Fruit fly (Drosophila melanogaster): ENCODE measurements around the gene CG13285.

Gene CG13285

DNA sequence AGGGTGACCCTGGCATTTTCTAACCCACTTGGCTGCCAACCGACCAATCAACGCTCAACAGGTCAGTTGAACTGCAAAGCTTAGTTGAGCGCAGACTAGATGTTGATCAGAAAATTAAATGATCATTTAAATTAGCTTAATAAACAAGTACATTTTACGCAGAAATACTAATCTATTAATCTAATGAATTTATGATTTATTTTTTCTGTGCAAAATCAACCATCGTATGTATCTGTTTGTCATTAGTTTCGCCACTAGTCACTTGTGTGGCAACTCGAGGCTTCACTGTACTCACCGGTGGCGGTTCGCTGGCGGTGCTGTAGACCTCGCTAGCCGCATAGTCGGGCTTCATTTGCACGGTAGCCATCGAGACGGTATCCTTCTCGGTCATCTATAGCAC, 41.0 kb upstream of the CG13285 start:
- no peak for TF ChIP-seq Sp1 (GFP tag; optimal IDR thresholded peaks at IDR 0.05)
- no peak for TF ChIP-seq usp (GFP tag; optimal IDR thresholded peaks at IDR 0.05)
- no peak for TF ChIP-seq dl (GFP tag; optimal IDR thresholded peaks at IDR 0.05; ENCODE audit: insufficient read depth in 1 of 2, partially characterized antibody in 2 of 2)
- no peak for TF ChIP-seq dsf (GFP tag; optimal IDR thresholded peaks at IDR 0.05; ENCODE audit: borderline replicate concordance)
- no peak for TF ChIP-seq Rel (GFP tag; optimal IDR thresholded peaks at IDR 0.05)
- TF ChIP-seq Rel (tag; optimal IDR thresholded peaks at IDR 0.05), result no peak
- no peak for TF ChIP-seq Jra (GFP tag; optimal IDR thresholded peaks at IDR 0.05)

DNA sequence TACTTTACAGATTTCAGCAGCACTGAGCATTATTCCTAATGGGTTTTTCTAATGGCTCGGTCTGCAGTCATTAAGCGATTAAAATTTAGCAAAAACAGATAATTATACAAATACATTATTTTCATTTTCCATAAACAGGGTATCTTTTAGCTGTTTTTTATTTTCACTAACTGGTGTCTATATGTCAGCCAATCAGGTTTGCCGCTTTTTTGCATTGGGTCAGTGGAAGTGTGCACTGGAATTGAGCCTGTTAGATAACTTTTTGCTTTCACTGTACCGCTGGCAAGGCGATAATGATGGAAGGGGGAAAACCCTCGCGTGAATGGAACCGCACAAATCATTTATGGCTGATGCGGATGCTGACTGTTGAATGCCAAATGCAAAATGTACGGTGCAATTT, 40.0 kb upstream of the CG13285 start:
- TF ChIP-seq Dif (GFP tag; optimal IDR thresholded peaks at IDR 0.05; ENCODE audit: partially characterized antibody) (no peak), Rel (GFP tag; optimal IDR thresholded peaks at IDR 0.05) (no peak), Rel (tag; optimal IDR thresholded peaks at IDR 0.05) (peak; percentile 82)

DNA sequence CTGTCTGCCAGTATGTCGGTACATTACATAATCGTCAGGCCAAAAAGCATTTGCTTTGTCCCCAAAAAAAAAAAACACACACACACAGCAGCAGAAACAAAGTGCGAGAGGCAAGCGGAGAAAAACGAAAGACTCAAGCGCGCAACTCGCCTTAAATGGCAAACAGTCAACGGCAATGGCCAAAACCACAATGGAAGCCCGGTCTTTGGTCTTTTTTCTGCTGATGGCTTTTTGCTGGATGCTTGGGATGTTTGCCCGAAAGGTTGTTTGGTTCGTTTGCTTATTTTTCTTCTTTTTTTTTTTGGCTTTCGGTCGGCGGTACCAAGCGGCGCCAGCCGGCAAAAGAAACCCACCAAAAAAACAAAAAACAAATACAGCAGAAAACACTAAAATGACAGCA, 35.5 kb upstream of the CG13285 start:
- peak; percentile 20 for TF ChIP-seq brk (GFP tag; optimal IDR thresholded peaks at IDR 0.05)
- peak; percentile 43 for TF ChIP-seq psq (GFP tag; optimal IDR thresholded peaks at IDR 0.05)
- peak; percentile 37 for TF ChIP-seq Sp1 (GFP tag; optimal IDR thresholded peaks at IDR 0.05)
- no peak for TF ChIP-seq OdsH (GFP tag; optimal IDR thresholded peaks at IDR 0.05)
- TF ChIP-seq jim (GFP tag; optimal IDR thresholded peaks at IDR 0.05), result peak; percentile 20

DNA sequence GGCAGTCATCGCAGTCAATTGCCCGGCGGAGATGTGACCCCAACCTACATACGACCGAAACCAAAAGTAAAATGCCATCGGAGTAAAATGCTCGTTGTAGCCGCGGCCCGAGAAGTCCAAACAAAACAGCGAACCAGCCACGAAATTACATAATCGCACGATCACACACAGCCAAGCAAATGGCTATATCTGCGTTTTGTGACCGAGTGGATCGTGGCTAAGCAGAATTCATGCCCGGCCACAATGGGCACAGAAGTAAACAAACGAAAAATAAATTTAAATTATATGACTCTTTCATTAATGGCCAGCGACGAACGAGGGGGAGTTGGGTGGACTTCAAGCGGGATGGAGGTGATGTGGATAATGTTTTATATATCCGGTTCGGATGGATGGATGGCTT, 34.2 kb upstream of the CG13285 start:
- no peak for TF ChIP-seq usp (GFP tag; optimal IDR thresholded peaks at IDR 0.05)
- TF ChIP-seq Hr83 (GFP tag; optimal IDR thresholded peaks at IDR 0.05; ENCODE audit: poor library complexity, severe bottlenecking), result no peak
- no peak for TF ChIP-seq tai (GFP tag; optimal IDR thresholded peaks at IDR 0.05)
- no peak for TF ChIP-seq dsf (GFP tag; optimal IDR thresholded peaks at IDR 0.05; ENCODE audit: borderline replicate concordance)
- no peak for TF ChIP-seq Dfd (GFP tag; optimal IDR thresholded peaks at IDR 0.05)
- TF ChIP-seq Vsx2 (GFP tag; optimal IDR thresholded peaks at IDR 0.05; ENCODE audit: partially characterized antibody), result no peak
- TF ChIP-seq h (GFP tag; optimal IDR thresholded peaks at IDR 0.05), result no peak
- TF ChIP-seq Hr78 (GFP tag; optimal IDR thresholded peaks at IDR 0.05), result no peak
- no peak for TF ChIP-seq CG9705 (GFP tag; optimal IDR thresholded peaks at IDR 0.05)

DNA sequence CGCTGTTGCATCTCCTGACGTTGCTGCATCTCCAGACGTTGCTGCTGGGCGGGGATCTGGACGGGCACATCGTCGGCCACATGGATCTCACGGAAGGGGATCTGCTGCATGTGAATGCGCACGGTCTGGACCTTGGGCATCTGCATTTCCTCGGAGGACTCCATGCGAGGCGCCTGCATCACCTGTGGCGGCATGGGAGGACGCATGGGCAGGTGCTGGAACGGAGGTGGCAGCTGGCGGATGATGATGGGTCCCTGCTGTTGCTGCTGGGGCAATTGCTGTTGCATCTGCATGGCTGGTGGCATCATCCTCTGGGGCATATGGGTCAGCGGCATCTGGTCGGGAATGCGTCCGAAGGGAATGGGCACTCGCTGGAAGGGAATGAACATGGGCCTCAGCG, 32.8 kb upstream of the CG13285 start:
- TF ChIP-seq CG32264 (GFP tag; optimal IDR thresholded peaks at IDR 0.05) (no peak), Myc (optimal IDR thresholded peaks at IDR 0.05) (no peak), psq (GFP tag; optimal IDR thresholded peaks at IDR 0.05) (no peak), CG9705 (GFP tag; optimal IDR thresholded peaks at IDR 0.05) (no peak), ey (GFP tag; optimal IDR thresholded peaks at IDR 0.05) (no peak), pan (optimal IDR thresholded peaks at IDR 0.05) (no peak), br (GFP tag; optimal IDR thresholded peaks at IDR 0.05) (no peak)

DNA sequence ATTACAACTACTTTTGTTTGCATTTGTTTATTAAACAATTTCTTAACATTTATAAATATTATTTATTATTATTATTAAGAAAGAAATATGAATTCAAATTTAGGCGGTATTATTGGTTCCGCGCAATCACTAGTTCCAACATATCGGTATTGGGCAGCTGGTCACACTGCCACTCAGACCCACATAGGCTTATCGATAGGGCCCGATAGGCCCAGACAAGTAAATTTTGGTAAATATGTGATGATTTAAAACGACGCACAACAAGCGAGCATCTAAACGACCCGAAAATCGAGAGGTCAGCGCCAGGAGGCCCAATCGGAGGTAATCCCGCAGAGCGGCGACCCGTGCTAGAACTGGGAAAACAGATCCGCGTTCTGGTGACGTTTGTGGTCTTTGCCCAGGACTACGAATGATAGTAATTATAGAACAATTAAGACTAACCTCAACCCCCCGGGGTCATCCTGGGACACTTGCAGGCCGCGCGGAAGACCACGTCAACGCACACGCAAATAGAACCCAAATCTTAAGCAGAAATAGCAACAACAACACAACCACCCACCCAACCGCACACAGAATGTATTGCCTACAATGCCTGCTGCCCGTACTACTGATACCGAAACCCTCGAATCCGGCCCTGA, 29.6 kb upstream of the CG13285 start, which contains the start of gene bc10:
TSS of gene bc10 (plus strand) at position 181 of the 638 bp plus-strand sequence.
- no peak for TF ChIP-seq Rel (GFP tag; optimal IDR thresholded peaks at IDR 0.05)
- peak; percentile 10 for TF ChIP-seq Rel (tag; optimal IDR thresholded peaks at IDR 0.05)
- TF ChIP-seq OdsH (GFP tag; optimal IDR thresholded peaks at IDR 0.05), result no peak
- TF ChIP-seq Hr83 (GFP tag; optimal IDR thresholded peaks at IDR 0.05; ENCODE audit: poor library complexity, severe bottlenecking), result peak; percentile 32
- TF ChIP-seq rgr (GFP tag; optimal IDR thresholded peaks at IDR 0.05), result peak; percentile 98

DNA sequence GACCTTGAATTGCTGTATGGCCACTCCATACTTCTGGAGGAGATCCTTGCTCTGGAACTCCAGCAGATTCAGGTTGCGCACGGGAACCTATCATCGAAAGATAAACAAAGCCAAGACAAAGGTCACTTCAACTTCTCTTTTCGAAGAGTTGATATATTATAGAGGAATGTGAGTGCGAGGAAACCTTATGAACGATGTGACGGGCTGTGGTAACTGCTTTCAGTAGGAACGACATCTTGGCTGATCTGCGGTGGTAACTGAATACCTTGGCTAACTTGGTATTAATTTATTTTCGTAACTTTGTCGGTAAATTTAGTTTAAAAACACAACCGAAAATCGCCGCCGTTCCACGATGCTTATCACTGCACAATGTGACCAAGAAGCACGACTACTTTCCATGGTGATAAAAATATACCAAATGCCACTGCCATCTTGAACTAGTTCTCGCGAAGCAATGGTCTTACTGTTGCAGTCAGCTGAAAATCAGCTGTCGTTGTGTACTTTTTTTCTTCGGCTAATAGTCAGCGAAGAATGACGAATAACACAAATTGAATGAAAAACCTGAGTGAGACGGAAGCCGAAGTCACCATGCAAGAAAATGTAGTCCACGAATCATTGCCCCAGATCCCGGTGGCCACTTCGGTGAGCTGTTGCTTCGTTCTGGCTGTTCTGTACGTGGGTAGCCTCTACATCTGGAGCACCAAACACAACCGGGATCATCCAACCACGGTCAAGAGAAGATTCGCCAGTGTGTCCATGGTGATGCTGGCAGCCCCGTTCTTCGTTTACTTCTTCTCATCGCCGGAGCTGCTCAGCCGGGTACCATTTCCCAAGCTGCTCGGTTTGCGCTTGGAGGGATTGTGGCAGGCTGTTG, 28.0 kb upstream of the CG13285 start, which contains the start of the genes ScsbetaG and Sras:
TSS of gene ScsbetaG (minus strand) at position 383 of the 874 bp plus-strand sequence.
TSS of gene Sras (plus strand) at position 466 of the 874 bp plus-strand sequence.
- TF ChIP-seq brk (GFP tag; optimal IDR thresholded peaks at IDR 0.05), result no peak
- TF ChIP-seq Rel (GFP tag; optimal IDR thresholded peaks at IDR 0.05), result no peak
- peak; percentile 96 for TF ChIP-seq Rel (tag; optimal IDR thresholded peaks at IDR 0.05)
- TF ChIP-seq Dif (GFP tag; optimal IDR thresholded peaks at IDR 0.05; ENCODE audit: partially characterized antibody), result no peak
- peak; percentile 5 for TF ChIP-seq Vsx2 (GFP tag; optimal IDR thresholded peaks at IDR 0.05; ENCODE audit: partially characterized antibody)

Data from whole organism, wandering third instar larva.